Fruit fly (Drosophila melanogaster) whole organism, pupa: ENCODE measurements around the gene HP1e.

Experiments used
- CG10348 ChIP-seq: fragments of 200-800 bp; sonication (Bioruptor generic); IDR thresholded peaks from 2 replicates; pipeline ENCODE4 v1.3.6; 2022; ENCODE audit warnings: missing biosample characterization, missing genetic modification characterization
- CG13204 ChIP-seq: fragments of 200-800 bp; sonication (Bioruptor generic); optimal IDR thresholded peaks from 2 replicates; lab custom pipeline; 2018; ENCODE audit warnings: missing biosample characterization, mild to moderate bottlenecking, missing genetic modification characterization, moderate library complexity
- CG15710 ChIP-seq: fragments of 200-800 bp; sonication (Bioruptor generic); optimal IDR thresholded peaks from 2 replicates; lab custom pipeline; 2018; ENCODE audit warnings: missing biosample characterization, mild to moderate bottlenecking, missing genetic modification characterization, moderate library complexity
- CG17806 ChIP-seq: fragments of 200-800 bp; sonication (Bioruptor generic); optimal IDR thresholded peaks from 2 replicates; lab custom pipeline; 2018; ENCODE audit warnings: missing biosample characterization, mild to moderate bottlenecking, missing genetic modification characterization, moderate library complexity
- CG32121 ChIP-seq: fragments of 200-800 bp; sonication (Bioruptor generic); IDR thresholded peaks from 2 replicates; pipeline ENCODE4 v1.3.6; 2022; ENCODE audit warnings: missing biosample characterization, missing genetic modification characterization
- CG34367 ChIP-seq: fragments of 200-800 bp; sonication (Bioruptor generic); optimal IDR thresholded peaks from 2 replicates; lab custom pipeline; 2018; ENCODE audit warnings: missing biosample characterization, mild to moderate bottlenecking, missing genetic modification characterization
- CG4496 ChIP-seq: fragments of 200-800 bp; sonication (Bioruptor generic); IDR thresholded peaks from 3 replicates; pipeline ENCODE4 v1.3.6; 2022; ENCODE audit warnings: missing biosample characterization, missing genetic modification characterization
- D1 ChIP-seq: fragments of 200-800 bp; sonication (Bioruptor generic); optimal IDR thresholded peaks from 2 replicates; lab custom pipeline; 2018; ENCODE audit warnings: missing biosample characterization, mild to moderate bottlenecking, missing genetic modification characterization, moderate library complexity
- EcR ChIP-seq: fragments of 200-800 bp; sonication (Bioruptor generic); optimal IDR thresholded peaks from 3 replicates; lab custom pipeline; 2019; ENCODE audit warnings: missing biosample characterization, missing genetic modification characterization, mild to moderate bottlenecking, moderate library complexity, missing genetic modification reagents
- Pif1B ChIP-seq: fragments of 200-800 bp; sonication (Bioruptor generic); optimal IDR thresholded peaks from 3 replicates; lab custom pipeline; 2016; ENCODE audit warnings: missing biosample characterization, missing genetic modification characterization
- fd96Ca ChIP-seq: fragments of 200-800 bp; sonication (Bioruptor generic); IDR thresholded peaks from 3 replicates; pipeline ENCODE4 v1.3.6; 2022; ENCODE audit warnings: missing biosample characterization, missing genetic modification characterization
- rn ChIP-seq: fragments of 200-800 bp; sonication (Bioruptor generic); IDR thresholded peaks from 2 replicates; pipeline ENCODE4 v1.3.6; 2022; ENCODE audit warnings: missing biosample characterization, missing genetic modification characterization

- TF ChIP-seq EcR (GFP tag; lab: Kevin White, UChicago) (peak; percentile 58), CG15710 (tag; lab: Kevin White, UChicago) (no peak), fd96Ca (GFP tag; lab: Robert Waterston, UW) (no peak), D1 (tag; lab: Kevin White, UChicago) (no peak), rn (GFP tag; lab: Robert Waterston, UW) (no peak), CG32121 (GFP tag; lab: Robert Waterston, UW) (no peak), CG10348 (GFP tag; lab: Robert Waterston, UW) (no peak), Pif1B (GFP tag; lab: Kevin White, UChicago) (no peak), CG17806 (tag; lab: Kevin White, UChicago) (no peak), CG13204 (GFP tag; lab: Kevin White, UChicago) (no peak), CG34367 (no peak), CG4496 (no peak)
Observed at dm6 chr3R:9352595-9353275, 31.2 kb downstream of the HP1e start.
